Fruit fly (Drosophila melanogaster) S2 (cell line): Measurements from ENCODE around the gene comm2.

Experiments
- CG8478 ChIP-seq: fragments of >200 bp; optimal IDR thresholded peaks from 2 replicates; lab custom pipeline; 2018
- CTCF ChIP-seq, 2 experiments: fragments of >200 bp; optimal IDR thresholded peaks; 2 replicates each; lab custom pipeline; 2018

- no peak for TF ChIP-seq CG8478 (lab: Kevin White, UChicago)
- no peak for TF ChIP-seq CTCF (optimal IDR thresholded peaks at IDR 0.05; lab: Kevin White, UChicago)
Measured at dm6 chr3L:15652154-15652553, 47.5 kb downstream of the comm2 start, which contains the start of the genes Eig71Ec and Eig71Ed.
